Worm (Caenorhabditis elegans) whole organism, young adult: ENCODE results near the gene alh-6.

Source experiments
- D2030.7 ChIP-seq: fragments of 200-800 bp; sonication (Bioruptor generic); IDR thresholded peaks from 2 replicates; pipeline ENCODE4 v1.3.6; 2022; ENCODE audit warnings: missing genetic modification reagents, missing genetic modification characterization, missing compliant biosample characterization
- F22D6.2 ChIP-seq: sonication (generic microtip); optimal IDR thresholded peaks from 2 replicates; lab custom pipeline; 2016; ENCODE audit warnings: mild to moderate bottlenecking, missing genetic modification characterization, missing compliant biosample characterization
- F33H1.4 ChIP-seq: fragments of 200-800 bp; sonication (Bioruptor generic); IDR thresholded peaks from 2 replicates; pipeline ENCODE4 v1.3.6; 2022; ENCODE audit warnings: missing genetic modification reagents, missing genetic modification characterization, missing compliant biosample characterization
- F39B2.1 ChIP-seq: fragments of 200-800 bp; sonication (Bioruptor generic); IDR thresholded peaks from 2 replicates; pipeline ENCODE4 v1.3.6; 2022; ENCODE audit warnings: missing genetic modification reagents, missing genetic modification characterization, missing compliant biosample characterization
- F49E8.2 ChIP-seq: sonication (generic microtip); optimal IDR thresholded peaks from 3 replicates; lab custom pipeline; 2017; ENCODE audit warnings: missing genetic modification characterization, mild to moderate bottlenecking, missing compliant biosample characterization, antibody characterized with exemption, moderate library complexity; ENCODE audit not compliant: insufficient read depth
- F52B5.7 ChIP-seq: sonication (generic microtip); optimal IDR thresholded peaks from 2 replicates; lab custom pipeline; 2016; ENCODE audit warnings: mild to moderate bottlenecking, missing genetic modification characterization, missing compliant biosample characterization
- F57C9.4 ChIP-seq: sonication (generic microtip); optimal IDR thresholded peaks from 2 replicates; lab custom pipeline; 2017; ENCODE audit warnings: mild to moderate bottlenecking, missing genetic modification characterization, missing compliant biosample characterization
- K12H6.12 ChIP-seq: fragments of 200-800 bp; sonication (Bioruptor generic); optimal IDR thresholded peaks from 2 replicates; lab custom pipeline; 2018; ENCODE audit warnings: mild to moderate bottlenecking, missing genetic modification characterization, missing compliant biosample characterization
- Y53F4B.3 ChIP-seq: fragments of 200-800 bp; sonication (Bioruptor generic); IDR thresholded peaks from 2 replicates; pipeline ENCODE4 v1.3.6; 2022; ENCODE audit warnings: missing genetic modification reagents, missing genetic modification characterization, missing compliant biosample characterization
- Y79H2A.3 ChIP-seq: fragments of 200-800 bp; sonication (Bioruptor generic); conservative IDR thresholded peaks from 2 replicates; pipeline ENCODE4 v1.3.6; 2022; ENCODE audit warnings: missing genetic modification reagents, missing genetic modification characterization, missing compliant biosample characterization
- akir-1 ChIP-seq: fragments of 200-800 bp; sonication (Bioruptor generic); optimal IDR thresholded peaks from 2 replicates; lab custom pipeline; 2018; ENCODE audit warnings: mild to moderate bottlenecking, missing genetic modification characterization, moderate library complexity, missing compliant biosample characterization
- attf-3 ChIP-seq: fragments of 200-800 bp; sonication (Bioruptor generic); conservative IDR thresholded peaks from 2 replicates; pipeline ENCODE4 v1.3.6; 2022; ENCODE audit warnings: missing genetic modification reagents, missing genetic modification characterization, missing compliant biosample characterization
- cebp-1 ChIP-seq, 2 experiments: fragments of 200-800 bp in 1 of 2; sonication (Bioruptor generic) in 1 of 2; sonication (generic microtip) in 1 of 2; IDR thresholded peaks in 1 of 2; optimal IDR thresholded peaks in 1 of 2; 2 replicates each; pipeline versions ENCODE4 v1.3.6 to Lab custom; 2017 to 2022; ENCODE audit warnings: missing compliant biosample characterization in 2 of 2, missing genetic modification characterization in 2 of 2, mild to moderate bottlenecking in 1 of 2, missing genetic modification reagents in 1 of 2, moderate library complexity in 1 of 2
- ceh-27 ChIP-seq: fragments of 200-800 bp; sonication (Bioruptor generic); optimal IDR thresholded peaks from 2 replicates; lab custom pipeline; 2018; ENCODE audit warnings: mild to moderate bottlenecking, missing genetic modification characterization, moderate library complexity, missing compliant biosample characterization
- dox-1 ChIP-seq: fragments of 200-800 bp; sonication (Bioruptor generic); IDR thresholded peaks from 2 replicates; pipeline ENCODE4 v1.3.6; 2022; ENCODE audit warnings: missing genetic modification reagents, missing genetic modification characterization, missing compliant biosample characterization
- efl-1 ChIP-seq: fragments of 150-350 bp; optimal IDR thresholded peaks from 2 replicates; lab custom pipeline; 2014; ENCODE audit warnings: missing biosample characterization, missing genetic modification reagents, missing genetic modification characterization
- egl-18 ChIP-seq: fragments of 200-800 bp; sonication (Bioruptor generic); IDR thresholded peaks from 2 replicates; pipeline ENCODE4 v1.3.6; 2022; ENCODE audit warnings: missing genetic modification reagents, missing genetic modification characterization, missing compliant biosample characterization
- egrh-3 ChIP-seq: fragments of 200-800 bp; sonication (Bioruptor generic); IDR thresholded peaks from 2 replicates; pipeline ENCODE4 v1.3.6; 2022; ENCODE audit warnings: missing genetic modification reagents, missing genetic modification characterization, missing compliant biosample characterization
- ekl-4 ChIP-seq: fragments of 200-800 bp; sonication (Bioruptor generic); IDR thresholded peaks from 2 replicates; pipeline ENCODE4 v1.3.6; 2022; ENCODE audit warnings: missing genetic modification reagents, missing genetic modification characterization, missing compliant biosample characterization
- hlh-12 ChIP-seq: sonication (generic microtip); optimal IDR thresholded peaks from 2 replicates; lab custom pipeline; 2016; ENCODE audit warnings: missing genetic modification characterization, missing compliant biosample characterization
- hmg-1.2 ChIP-seq: fragments of 200-800 bp; sonication (Bioruptor generic); IDR thresholded peaks from 2 replicates; pipeline ENCODE4 v1.3.6; 2022; ENCODE audit warnings: missing genetic modification reagents, missing genetic modification characterization, missing compliant biosample characterization
- lag-1 ChIP-seq: fragments of 200-800 bp; sonication (Bioruptor generic); IDR thresholded peaks from 2 replicates; pipeline ENCODE4 v1.3.6; 2022; ENCODE audit warnings: missing genetic modification reagents, missing genetic modification characterization, missing compliant biosample characterization
- let-526 ChIP-seq: fragments of 200-800 bp; sonication (Bioruptor generic); IDR thresholded peaks from 2 replicates; pipeline ENCODE4 v1.3.6; 2022; ENCODE audit warnings: missing genetic modification reagents, missing genetic modification characterization, missing compliant biosample characterization
- lin-40 ChIP-seq: sonication (generic microtip); optimal IDR thresholded peaks from 2 replicates; lab custom pipeline; 2016; ENCODE audit warnings: missing genetic modification characterization, mild to moderate bottlenecking, missing compliant biosample characterization, missing genotype, missing genetic modification reagents
- lin-54 ChIP-seq: fragments of 200-800 bp; sonication (Bioruptor generic); optimal IDR thresholded peaks from 2 replicates; lab custom pipeline; 2018; ENCODE audit warnings: mild to moderate bottlenecking, missing genetic modification characterization, missing compliant biosample characterization
- lir-1 ChIP-seq: fragments of 200-800 bp; sonication (Bioruptor generic); conservative IDR thresholded peaks from 2 replicates; pipeline ENCODE4 v1.3.6; 2022; ENCODE audit warnings: missing genetic modification reagents, missing genetic modification characterization, missing compliant biosample characterization
- lsl-1 ChIP-seq: fragments of 200-800 bp; sonication (Bioruptor generic); optimal IDR thresholded peaks from 2 replicates; lab custom pipeline; 2018; ENCODE audit warnings: mild to moderate bottlenecking, missing genetic modification characterization, moderate library complexity, missing compliant biosample characterization
- lsy-27 ChIP-seq: sonication (generic microtip); optimal IDR thresholded peaks from 2 replicates; lab custom pipeline; 2017; ENCODE audit warnings: missing genetic modification characterization, mild to moderate bottlenecking, missing compliant biosample characterization, antibody characterized with exemption, missing genotype, borderline replicate concordance; ENCODE audit not compliant: insufficient read depth
- madf-10 ChIP-seq: sonication (generic microtip); optimal IDR thresholded peaks from 2 replicates; lab custom pipeline; 2016; ENCODE audit warnings: mild to moderate bottlenecking, missing genetic modification characterization, missing compliant biosample characterization
- madf-6 ChIP-seq: fragments of 200-800 bp; sonication (Bioruptor generic); IDR thresholded peaks from 2 replicates; pipeline ENCODE4 v1.3.6; 2022; ENCODE audit warnings: missing genetic modification reagents, missing genetic modification characterization, missing compliant biosample characterization
- madf-8 ChIP-seq: fragments of 200-800 bp; sonication (Bioruptor generic); conservative IDR thresholded peaks from 2 replicates; pipeline ENCODE4 v1.3.6; 2022; ENCODE audit warnings: missing genetic modification reagents, missing genetic modification characterization, missing compliant biosample characterization
- mcd-1 ChIP-seq: fragments of 200-800 bp; sonication (Bioruptor generic); IDR thresholded peaks from 2 replicates; pipeline ENCODE4 v1.3.6; 2022; ENCODE audit warnings: missing genetic modification reagents, missing genetic modification characterization, missing compliant biosample characterization
- snpc-1.1 ChIP-seq: sonication (generic microtip); optimal IDR thresholded peaks from 2 replicates; lab custom pipeline; 2017; ENCODE audit warnings: missing genetic modification characterization, mild to moderate bottlenecking, missing compliant biosample characterization, antibody characterized with exemption, moderate library complexity, missing genotype, missing genetic modification reagents; ENCODE audit not compliant: insufficient read depth
- tbp1 ChIP-seq: fragments of 200-800 bp; sonication (Bioruptor generic); optimal IDR thresholded peaks from 2 replicates; lab custom pipeline; 2018; ENCODE audit warnings: mild to moderate bottlenecking, missing genetic modification characterization, missing compliant biosample characterization
- tbx-9 ChIP-seq: sonication (generic microtip); optimal IDR thresholded peaks from 2 replicates; lab custom pipeline; 2016; ENCODE audit warnings: borderline replicate concordance, missing genetic modification characterization, inconsistent platforms, missing compliant biosample characterization
- xnd-1 ChIP-seq: sonication (generic microtip); optimal IDR thresholded peaks from 2 replicates; lab custom pipeline; 2016; ENCODE audit warnings: missing genotype, missing genetic modification reagents, missing genetic modification characterization, missing compliant biosample characterization
- zim-3 ChIP-seq: sonication (generic microtip); optimal IDR thresholded peaks from 2 replicates; lab custom pipeline; 2017; ENCODE audit warnings: mild to moderate bottlenecking, missing genetic modification characterization, moderate library complexity, missing compliant biosample characterization
- ztf-6 ChIP-seq: fragments of 200-800 bp; sonication (Bioruptor generic); IDR thresholded peaks from 2 replicates; pipeline ENCODE4 v1.3.6; 2022; ENCODE audit warnings: missing genetic modification reagents, missing genetic modification characterization, missing compliant biosample characterization

Gene alh-6

DNA sequence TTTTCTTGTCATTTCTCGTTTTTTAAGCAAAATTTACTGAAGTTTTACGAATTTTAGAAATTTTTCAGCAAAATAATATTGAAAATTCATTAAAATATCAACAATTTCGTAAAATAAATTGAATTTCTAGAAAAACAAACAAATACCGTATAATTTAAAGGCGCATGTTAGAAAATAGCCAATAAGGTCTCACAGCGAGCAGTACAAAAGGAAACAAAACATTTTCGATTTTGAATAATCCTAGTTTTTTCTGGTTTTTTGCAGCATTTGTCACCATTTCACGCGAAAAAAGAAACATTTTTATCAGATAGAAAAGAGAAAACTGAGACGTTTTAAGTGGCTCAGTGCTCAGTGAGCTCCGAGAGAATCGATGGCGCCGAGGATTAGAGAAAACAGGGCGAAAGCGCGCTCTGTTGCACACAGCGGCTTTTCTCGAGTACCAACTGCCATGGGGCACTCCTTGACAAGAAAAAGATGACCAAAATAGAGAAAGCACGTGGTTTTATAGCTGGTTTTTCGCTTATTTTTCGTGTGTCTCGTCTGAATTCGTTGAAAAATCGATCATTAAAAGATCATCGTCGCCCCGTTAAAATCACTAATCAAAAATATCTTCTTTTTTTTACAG is at the start of gene alh-6, which contains the start of gene fcho-1:
TSS of gene alh-6 (minus strand) at position 242 of the 625 bp plus-strand sequence.
TSS of gene fcho-1 (plus strand) at position 624 of the 625 bp plus-strand sequence.
- no peak for TF ChIP-seq F22D6.2 (tag; lab: Kevin White, UChicago)
- TF ChIP-seq xnd-1, result peak; percentile 66
- TF ChIP-seq lin-54 (GFP tag; lab: Kevin White, UChicago), result peak; percentile 36
- TF ChIP-seq ceh-27, result peak; percentile 55
- TF ChIP-seq snpc-1.1 (tag; lab: Kevin White, UChicago), result no peak
- no peak for TF ChIP-seq lag-1 (GFP tag; lab: Robert Waterston, UW)
- TF ChIP-seq cebp-1 (GFP tag; IDR thresholded peaks at IDR 0.05; lab: Robert Waterston, UW), result no peak
- TF ChIP-seq cebp-1 (tag; optimal IDR thresholded peaks at IDR 0.05; lab: Kevin White, UChicago), result peak; percentile 2
- TF ChIP-seq D2030.7 (GFP tag; lab: Robert Waterston, UW), result peak; percentile 46
- peak; percentile 74 for TF ChIP-seq madf-6
- TF ChIP-seq hmg-1.2 (GFP tag; lab: Robert Waterston, UW), result peak; percentile 8; the same call in 1 of the 2 replicates
- TF ChIP-seq K12H6.12, result no peak
- TF ChIP-seq mcd-1 (GFP tag; lab: Robert Waterston, UW), result peak; percentile 55
- peak; percentile 27; the same call in 1 of the 2 replicates for TF ChIP-seq madf-8 (GFP tag; lab: Robert Waterston, UW)
- no peak for TF ChIP-seq Y79H2A.3 (GFP tag; lab: Robert Waterston, UW)
- TF ChIP-seq madf-10 (tag; lab: Kevin White, UChicago), result no peak
- TF ChIP-seq lsl-1 (GFP tag; lab: Kevin White, UChicago), result peak; percentile 87
- TF ChIP-seq dox-1 (GFP tag; lab: Robert Waterston, UW), result peak; percentile 38; the same call in 1 of the 2 replicates
- TF ChIP-seq F49E8.2, result peak; percentile 25
- peak; percentile 84 for TF ChIP-seq F33H1.4 (GFP tag; lab: Robert Waterston, UW)
- peak; percentile 7 for TF ChIP-seq efl-1 (GFP tag; lab: Kevin White, UChicago)

- TF ChIP-seq Y53F4B.3 (GFP tag; lab: Robert Waterston, UW) (no peak), ekl-4 (GFP tag; lab: Robert Waterston, UW) (no peak), lir-1 (no peak), lsl-1 (GFP tag; lab: Kevin White, UChicago) (peak; percentile 28), F39B2.1 (no peak)
- TF ChIP-seq, all 124 proteins: peak for 1
Observed at ce11 chrII:1357905-1358304, 48.0 kb upstream of the alh-6 start, which contains the start of gene C13A10.2. C13A10.2 (minus strand) TSS chrII:1358005.

- TF ChIP-seq hlh-12 (tag; lab: Kevin White, UChicago) (no peak), zim-3 (tag; lab: Kevin White, UChicago) (no peak), F52B5.7 (tag; lab: Kevin White, UChicago) (no peak), mcd-1 (GFP tag; lab: Robert Waterston, UW) (no peak), Y79H2A.3 (GFP tag; lab: Robert Waterston, UW) (no peak), egrh-3 (no peak), akir-1 (GFP tag; lab: Kevin White, UChicago) (no peak), ztf-6 (GFP tag; lab: Robert Waterston, UW) (no peak), F57C9.4 (tag; lab: Kevin White, UChicago) (no peak), tbp1 (GFP tag; lab: Kevin White, UChicago) (no peak), attf-3 (GFP tag; lab: Robert Waterston, UW) (no peak), egl-18 (GFP tag; lab: Robert Waterston, UW) (no peak), tbx-9 (tag; lab: Kevin White, UChicago) (no peak), lsy-27 (no peak), lin-40 (tag; lab: Kevin White, UChicago) (no peak), xnd-1 (no peak), let-526 (no peak)
- TF ChIP-seq, all 124 proteins: peak for 0
Observed at ce11 chrII:1357262-1357661, 47.3 kb upstream of the alh-6 start.
